Worm (Caenorhabditis elegans): ENCODE data around the gene srw-6.

DNA sequence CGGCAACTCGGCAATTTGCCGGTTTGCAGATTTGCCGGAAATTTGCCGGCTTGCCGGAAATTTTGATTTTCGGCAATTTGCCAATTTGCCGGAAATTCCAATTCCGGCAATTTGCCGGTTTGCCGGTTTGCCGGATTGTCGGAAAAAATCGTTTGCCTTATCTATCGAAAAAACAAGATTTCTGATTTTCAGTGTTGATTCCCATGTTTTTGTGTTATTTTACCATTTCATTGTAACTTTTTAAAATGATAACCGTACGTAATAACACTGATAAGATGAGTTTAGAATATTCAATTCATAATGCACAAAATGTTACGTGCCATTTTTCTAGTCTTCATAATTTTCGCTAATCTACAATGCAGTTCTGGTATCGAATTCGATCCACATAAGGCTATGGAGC lies 47.6 kb upstream of the srw-6 start, which contains the start of gene oac-55:
- TF ChIP-seq him-1 (tag; optimal IDR thresholded peaks at IDR 0.05) (no peak), W03F9.2 (tag; optimal IDR thresholded peaks at IDR 0.05) (no peak), dao-5 (tag; optimal IDR thresholded peaks at IDR 0.05) (no peak)

Data from whole organism, L4/young adult.